Fruit fly (Drosophila melanogaster) whole organism, embryonic: ENCODE measurements around the gene CG9919.

Experiments
- ATbp ChIP-seq: fragments of 200-800 bp; sonication (Bioruptor generic); optimal IDR thresholded peaks from 2 replicates; lab custom pipeline; 2017; ENCODE audit warnings: missing biosample characterization, mild to moderate bottlenecking, missing genetic modification characterization, missing genetic modification reagents
- B-H2 ChIP-seq: fragments of 200-800 bp; sonication (Bioruptor generic); optimal IDR thresholded peaks from 2 replicates; lab custom pipeline; 2018; ENCODE audit warnings: missing biosample characterization, mild to moderate bottlenecking, missing genetic modification characterization
- CG10462 ChIP-seq: fragments of 200-800 bp; sonication (Bioruptor generic); optimal IDR thresholded peaks from 2 replicates; lab custom pipeline; 2016; ENCODE audit warnings: missing biosample characterization, missing genetic modification characterization
- CG11398 ChIP-seq: fragments of 200-800 bp; sonication (Bioruptor generic); optimal IDR thresholded peaks from 2 replicates; lab custom pipeline; 2016; ENCODE audit warnings: missing biosample characterization, missing genetic modification characterization
- CG12155 ChIP-seq: fragments of 200-800 bp; sonication (Bioruptor generic); optimal IDR thresholded peaks from 3 replicates; lab custom pipeline; 2016; ENCODE audit warnings: missing biosample characterization, missing genetic modification characterization
- CG12744 ChIP-seq: fragments of 200-800 bp; sonication (Bioruptor generic); optimal IDR thresholded peaks from 2 replicates; lab custom pipeline; 2016; ENCODE audit warnings: missing biosample characterization, missing genetic modification characterization
- CG14860 ChIP-seq: fragments of 200-800 bp; sonication (Bioruptor generic); IDR thresholded peaks from 3 replicates; pipeline ENCODE4 v1.3.6; 2022; ENCODE audit warnings: missing biosample characterization, missing genetic modification characterization; ENCODE audit not compliant: partially characterized antibody
- CG16779 ChIP-seq: fragments of 200-800 bp; sonication (Bioruptor generic); IDR thresholded peaks from 2 replicates; pipeline ENCODE4 v1.3.6; 2022; ENCODE audit warnings: missing biosample characterization, missing genetic modification characterization
- CG17829 ChIP-seq: fragments of 200-800 bp; optimal IDR thresholded peaks from 2 replicates; lab custom pipeline; 2019; ENCODE audit warnings: missing biosample characterization, mild to moderate bottlenecking, missing genetic modification characterization, moderate library complexity
- CG1832 ChIP-seq: fragments of 200-800 bp; sonication (Bioruptor generic); optimal IDR thresholded peaks from 2 replicates; lab custom pipeline; 2017; ENCODE audit warnings: missing biosample characterization, mild to moderate bottlenecking, missing genetic modification characterization, inconsistent platforms
- CG18476 ChIP-seq: fragments of 200-800 bp; sonication (Bioruptor generic); optimal IDR thresholded peaks from 2 replicates; lab custom pipeline; 2016; ENCODE audit warnings: missing biosample characterization, mild to moderate bottlenecking, missing genetic modification characterization
- CG2199 ChIP-seq: fragments of 200-800 bp; sonication (Bioruptor generic); IDR thresholded peaks from 3 replicates; pipeline ENCODE4 v1.3.6; 2022; ENCODE audit warnings: missing biosample characterization, missing genetic modification characterization
- CG30020 ChIP-seq: fragments of 200-800 bp; optimal IDR thresholded peaks from 2 replicates; lab custom pipeline; 2019; ENCODE audit warnings: missing biosample characterization, mild to moderate bottlenecking, missing genetic modification characterization, moderate library complexity
- CG3065 ChIP-seq: fragments of 200-800 bp; sonication (Bioruptor generic); optimal IDR thresholded peaks from 2 replicates; lab custom pipeline; 2016; ENCODE audit warnings: missing biosample characterization, missing genetic modification characterization
- CG31224 ChIP-seq: fragments of 200-800 bp; sonication (Bioruptor generic); IDR thresholded peaks from 2 replicates; pipeline ENCODE4 v1.3.6; 2022; ENCODE audit warnings: missing biosample characterization, missing genetic modification characterization
- CG3726 ChIP-seq: fragments of 200-800 bp; sonication (Bioruptor generic); IDR thresholded peaks from 3 replicates; pipeline ENCODE4, ENCODE4 v1.3.6; 2022; ENCODE audit warnings: missing biosample characterization, missing genetic modification characterization
- CG5245 ChIP-seq: fragments of 200-800 bp; sonication (Bioruptor generic); optimal IDR thresholded peaks from 3 replicates; lab custom pipeline; 2016; ENCODE audit warnings: missing biosample characterization, missing genetic modification characterization
- CG8089 ChIP-seq: fragments of 200-800 bp; sonication (Bioruptor generic); optimal IDR thresholded peaks from 3 replicates; lab custom pipeline; 2016; ENCODE audit warnings: missing biosample characterization, missing genetic modification characterization
- CG8924 ChIP-seq: fragments of 200-800 bp; optimal IDR thresholded peaks from 3 replicates; lab custom pipeline; 2019; ENCODE audit warnings: missing biosample characterization, mild to moderate bottlenecking, missing genetic modification characterization, moderate library complexity
- CG9609 ChIP-seq: fragments of 200-800 bp; sonication (Bioruptor generic); optimal IDR thresholded peaks from 3 replicates; lab custom pipeline; 2016; ENCODE audit warnings: missing biosample characterization, missing genetic modification characterization
- CG9932 ChIP-seq: fragments of 200-800 bp; sonication (Bioruptor generic); IDR thresholded peaks from 2 replicates; pipeline ENCODE4 v1.3.6; 2022; ENCODE audit warnings: missing biosample characterization, missing genetic modification characterization
- CkIIα-i1 ChIP-seq: fragments of 200-800 bp; sonication (Bioruptor generic); IDR thresholded peaks from 2 replicates; pipeline ENCODE4 v1.3.6; 2022; ENCODE audit warnings: missing biosample characterization, missing genetic modification characterization
- D19B ChIP-seq: fragments of 200-800 bp; sonication (Bioruptor generic); optimal IDR thresholded peaks from 2 replicates; lab custom pipeline; 2017; ENCODE audit warnings: missing biosample characterization, mild to moderate bottlenecking, missing genetic modification characterization
- Deaf1 ChIP-seq: fragments of 200-800 bp; optimal IDR thresholded peaks from 3 replicates; lab custom pipeline; 2019; ENCODE audit warnings: missing biosample characterization, mild to moderate bottlenecking, missing genetic modification characterization, moderate library complexity
- Fer2 ChIP-seq: fragments of 200-800 bp; sonication (Bioruptor generic); optimal IDR thresholded peaks from 2 replicates; lab custom pipeline; 2018; ENCODE audit warnings: missing biosample characterization, mild to moderate bottlenecking, missing genetic modification characterization, moderate library complexity
- HmgD ChIP-seq: fragments of 200-800 bp; sonication (Bioruptor generic); optimal IDR thresholded peaks from 3 replicates; lab custom pipeline; 2016; ENCODE audit warnings: missing biosample characterization, missing genetic modification characterization
- HmgZ ChIP-seq: fragments of 200-800 bp; sonication (Bioruptor generic); optimal IDR thresholded peaks from 2 replicates; lab custom pipeline; 2018; ENCODE audit warnings: missing biosample characterization, mild to moderate bottlenecking, missing genetic modification characterization
- Lhr ChIP-seq: fragments of 200-800 bp; sonication (Bioruptor generic); optimal IDR thresholded peaks from 3 replicates; lab custom pipeline; 2017; ENCODE audit warnings: mild to moderate bottlenecking, missing biosample characterization, missing genetic modification reagents, missing genetic modification characterization
- MESR4 ChIP-seq: fragments of 200-800 bp; sonication (Bioruptor generic); optimal IDR thresholded peaks from 2 replicates; lab custom pipeline; 2018; ENCODE audit warnings: missing biosample characterization, mild to moderate bottlenecking, missing genetic modification characterization, moderate library complexity
- Opbp ChIP-seq: fragments of 200-800 bp; sonication (Bioruptor generic); IDR thresholded peaks from 3 replicates; pipeline ENCODE4 v1.3.6; 2022; ENCODE audit warnings: missing biosample characterization, missing genetic modification characterization; ENCODE audit not compliant: partially characterized antibody
- PHDP ChIP-seq: fragments of 200-800 bp; sonication (Bioruptor generic); optimal IDR thresholded peaks from 3 replicates; lab custom pipeline; 2018; ENCODE audit warnings: missing biosample characterization, mild to moderate bottlenecking, missing genetic modification characterization, moderate library complexity
- Rx ChIP-seq: fragments of 200-800 bp; sonication (Bioruptor generic); IDR thresholded peaks from 2 replicates; pipeline ENCODE4 v1.3.6; 2022; ENCODE audit warnings: missing biosample characterization, missing genetic modification characterization
- Six4 ChIP-seq: fragments of 200-800 bp; sonication (Bioruptor generic); optimal IDR thresholded peaks from 2 replicates; lab custom pipeline; 2016; ENCODE audit warnings: missing biosample characterization, missing genetic modification characterization
- al ChIP-seq: fragments of 200-800 bp; sonication (Bioruptor generic); IDR thresholded peaks from 2 replicates; pipeline ENCODE4 v1.3.6; 2022; ENCODE audit warnings: missing biosample characterization, missing genetic modification characterization
- ara ChIP-seq: fragments of 200-800 bp; sonication (Bioruptor generic); IDR thresholded peaks from 2 replicates; pipeline ENCODE4 v1.3.6; 2022; ENCODE audit warnings: missing biosample characterization, missing genetic modification characterization
- corto ChIP-seq: fragments of 200-800 bp; sonication (Bioruptor generic); optimal IDR thresholded peaks from 2 replicates; lab custom pipeline; 2016; ENCODE audit warnings: missing biosample characterization, mild to moderate bottlenecking, missing genetic modification characterization, moderate library complexity
- da ChIP-seq: fragments of 200-800 bp; sonication (Bioruptor generic); optimal IDR thresholded peaks from 2 replicates; lab custom pipeline; 2016; ENCODE audit warnings: missing biosample characterization, missing genetic modification characterization
- dm ChIP-seq: fragments of 200-800 bp; sonication (Bioruptor generic); optimal IDR thresholded peaks from 3 replicates; lab custom pipeline; 2016; ENCODE audit warnings: missing biosample characterization, missing genetic modification characterization
- fd102C ChIP-seq: fragments of 200-800 bp; sonication (Bioruptor generic); optimal IDR thresholded peaks from 2 replicates; lab custom pipeline; 2018; ENCODE audit warnings: missing biosample characterization, mild to moderate bottlenecking, missing genetic modification characterization, moderate library complexity
- ftz-f1 ChIP-seq: fragments of 200-800 bp; sonication (Bioruptor generic); optimal IDR thresholded peaks from 2 replicates; lab custom pipeline; 2016; ENCODE audit warnings: missing biosample characterization, missing genetic modification characterization
- ken ChIP-seq: fragments of 200-800 bp; sonication (Bioruptor generic); IDR thresholded peaks from 3 replicates; pipeline ENCODE4 v1.3.6; 2022; ENCODE audit warnings: missing biosample characterization, missing genetic modification characterization
- klu ChIP-seq: fragments of 200-800 bp; sonication (Bioruptor generic); IDR thresholded peaks from 2 replicates; pipeline ENCODE4 v1.3.6; 2022; ENCODE audit warnings: missing biosample characterization, missing genetic modification characterization
- lilli ChIP-seq: fragments of 200-800 bp; sonication (Bioruptor generic); optimal IDR thresholded peaks from 3 replicates; lab custom pipeline; 2016; ENCODE audit warnings: missing biosample characterization, missing genetic modification characterization
- lmd ChIP-seq: fragments of 200-800 bp; sonication (Bioruptor generic); IDR thresholded peaks from 2 replicates; pipeline ENCODE4 v1.3.6; 2022; ENCODE audit warnings: missing biosample characterization, missing genetic modification characterization
- mld ChIP-seq: fragments of 200-800 bp; sonication (Bioruptor generic); IDR thresholded peaks from 3 replicates; pipeline ENCODE4 v1.3.6; 2022; ENCODE audit warnings: missing biosample characterization, missing genetic modification characterization; ENCODE audit not compliant: partially characterized antibody
- nmo ChIP-seq: fragments of 200-800 bp; sonication (Bioruptor generic); optimal IDR thresholded peaks from 2 replicates; lab custom pipeline; 2018; ENCODE audit warnings: missing biosample characterization, mild to moderate bottlenecking, missing genetic modification characterization, moderate library complexity
- pum ChIP-seq: fragments of 200-800 bp; sonication (Bioruptor generic); optimal IDR thresholded peaks from 2 replicates; lab custom pipeline; 2016; ENCODE audit warnings: missing biosample characterization, missing genetic modification characterization
- sima ChIP-seq: fragments of 200-800 bp; sonication (Bioruptor generic); optimal IDR thresholded peaks from 2 replicates; lab custom pipeline; 2016; ENCODE audit warnings: missing biosample characterization, missing genetic modification characterization
- sna ChIP-seq: fragments of 200-800 bp; sonication (Bioruptor generic); IDR thresholded peaks from 2 replicates; pipeline ENCODE4 v1.3.6; 2022; ENCODE audit warnings: missing biosample characterization, missing genetic modification characterization; ENCODE audit not compliant: partially characterized antibody
- z ChIP-seq: fragments of 200-800 bp; sonication (Bioruptor generic); IDR thresholded peaks from 3 replicates; pipeline ENCODE4 v1.3.6; 2022; ENCODE audit warnings: missing biosample characterization, missing genetic modification characterization
- zen ChIP-seq: fragments of 200-800 bp; sonication (Bioruptor generic); optimal IDR thresholded peaks from 3 replicates; lab custom pipeline; 2018; ENCODE audit warnings: missing biosample characterization, mild to moderate bottlenecking, missing genetic modification characterization, moderate library complexity

Gene CG9919

DNA sequence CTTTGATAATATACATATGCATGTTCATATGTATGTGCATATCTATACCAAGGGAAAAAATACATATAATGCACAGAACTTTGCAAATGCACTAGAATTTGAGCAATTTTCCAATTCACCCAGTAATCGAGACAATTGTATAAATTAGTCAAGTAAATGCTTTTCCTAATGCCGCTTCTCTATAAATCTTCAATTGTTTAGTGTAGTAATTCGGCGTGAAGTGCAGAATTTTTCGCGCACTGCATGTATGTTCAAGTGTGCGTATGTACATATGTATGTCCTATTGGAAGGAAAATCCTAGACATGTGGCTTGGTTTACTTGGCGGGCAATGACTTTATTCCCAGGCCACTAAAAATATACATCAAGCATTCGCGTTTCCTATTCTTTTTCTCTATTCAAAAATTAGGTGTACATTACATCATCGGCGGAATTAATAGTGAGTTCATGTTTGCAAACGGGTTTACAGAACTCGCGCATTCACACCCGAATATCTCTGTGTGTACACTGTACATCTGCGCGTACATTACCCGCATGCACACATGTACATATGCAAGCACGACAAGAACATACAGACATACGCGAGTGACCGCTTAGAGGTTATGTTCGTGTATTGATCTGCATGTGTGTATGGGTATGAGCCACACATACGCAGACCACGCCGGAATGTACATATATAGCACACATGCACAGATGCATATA lies 11.6 kb downstream of the CG9919 start (continued):
- TF ChIP-seq CG17829 (tag; lab: Kevin White, UChicago) (no peak), ftz-f1 (GFP tag; lab: Kevin White, UChicago) (no peak), zen (tag; lab: Kevin White, UChicago) (no peak), CG16779 (no peak), ATbp (GFP tag; lab: Kevin White, UChicago) (no peak), CG3065 (GFP tag; lab: Kevin White, UChicago) (no peak), sna (GFP tag; lab: Robert Waterston, UW) (no peak), pum (GFP tag; lab: Kevin White, UChicago) (no peak), HmgD (GFP tag; lab: Kevin White, UChicago) (no peak), Opbp (peak; percentile 49; the same call in 2 of the 3 replicates), CG8924 (tag; lab: Kevin White, UChicago) (peak; percentile 9), D19B (GFP tag; lab: Kevin White, UChicago) (no peak), MESR4 (GFP tag; lab: Kevin White, UChicago) (peak; percentile 50), mld (GFP tag; lab: Robert Waterston, UW) (no peak), CG8089 (GFP tag; lab: Kevin White, UChicago) (no peak), CG3726 (no peak), Six4 (GFP tag; lab: Kevin White, UChicago) (no peak), CG5245 (GFP tag; lab: Kevin White, UChicago) (no peak), da (GFP tag; lab: Kevin White, UChicago) (no peak), PHDP (tag; lab: Kevin White, UChicago) (no peak), Deaf1 (tag; lab: Kevin White, UChicago) (peak; percentile 39), CG31224 (GFP tag; lab: Robert Waterston, UW) (no peak), klu (no peak), CkIIα-i1 (no peak), B-H2 (GFP tag; lab: Kevin White, UChicago) (peak; percentile 40), Rx (GFP tag; lab: Robert Waterston, UW) (no peak), CG12744 (GFP tag; lab: Kevin White, UChicago) (no peak), nmo (GFP tag; lab: Kevin White, UChicago) (peak; percentile 34), HmgZ (peak; percentile 34), CG18476 (GFP tag; lab: Kevin White, UChicago) (no peak), dm (peak; percentile 71), CG11398 (no peak), corto (GFP tag; lab: Kevin White, UChicago) (peak; percentile 38), fd102C (GFP tag; lab: Kevin White, UChicago) (no peak), CG10462 (no peak), sima (GFP tag; lab: Kevin White, UChicago) (no peak), CG9609 (GFP tag; lab: Kevin White, UChicago) (no peak), ara (GFP tag; lab: Robert Waterston, UW) (no peak), lilli (GFP tag; lab: Kevin White, UChicago) (no peak), CG9932 (GFP tag; lab: Robert Waterston, UW) (no peak), lmd (GFP tag; lab: Robert Waterston, UW) (peak; percentile 28; the same call in 1 of the 2 replicates), ken (GFP tag; lab: Robert Waterston, UW) (no peak), z (peak; percentile 23; the same call in 1 of the 3 replicates), Lhr (GFP tag; lab: Kevin White, UChicago) (no peak), Fer2 (tag; lab: Kevin White, UChicago) (no peak), CG1832 (GFP tag; lab: Kevin White, UChicago) (no peak), CG30020 (peak; percentile 79), CG14860 (no peak), al (GFP tag; lab: Robert Waterston, UW) (no peak), CG12155 (GFP tag; lab: Kevin White, UChicago) (no peak), CG2199 (peak; percentile 80; the same call in 2 of the 3 replicates)
